Worm (Caenorhabditis elegans): ENCODE data around the gene F13D12.3.

DNA sequence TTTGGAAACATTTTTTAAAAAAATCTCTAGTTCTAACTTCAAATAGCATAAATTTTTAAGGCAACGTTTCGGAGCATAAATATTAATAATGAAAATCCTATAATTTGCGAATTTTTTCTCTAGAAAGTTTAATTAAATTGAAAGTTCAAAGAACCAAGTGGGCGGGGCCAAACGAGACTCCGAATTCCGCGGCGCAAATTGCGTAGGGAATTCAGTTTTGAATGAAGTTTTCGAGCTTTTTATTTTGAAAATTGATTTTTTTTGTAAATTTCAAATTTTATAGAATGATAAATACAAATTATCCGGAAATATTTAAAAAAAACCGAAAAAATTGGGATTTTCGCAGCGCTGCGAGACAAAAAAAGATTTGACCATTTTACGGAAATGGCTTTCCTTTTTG, 617 bp downstream of the F13D12.3 start:
- TF ChIP-seq ztf-29 (GFP tag; IDR thresholded peaks at IDR 0.05) (no peak), ztf-23 (GFP tag; IDR thresholded peaks at IDR 0.05) (no peak), ref-1 (GFP tag; conservative IDR thresholded peaks at IDR 0.05) (no peak), med-1 (GFP tag; optimal IDR thresholded peaks at IDR 0.05; ENCODE audit: insufficient read depth) (no peak)

All from whole organism, midembryonic.